Fruit fly (Drosophila melanogaster) whole organism, prepupa: Measurements from ENCODE around the gene Hesr.

ENCODE experiments used
- Blimp-1 ChIP-seq: fragments of 200-800 bp; sonication (Bioruptor generic); optimal IDR thresholded peaks from 3 replicates; lab custom pipeline; 2017; ENCODE audit warnings: missing biosample characterization, missing genetic modification characterization, mild to moderate bottlenecking, moderate library complexity, missing genetic modification reagents
- CG11294 ChIP-seq: fragments of 200-800 bp; sonication (Bioruptor generic); IDR thresholded peaks from 2 replicates; pipeline ENCODE4 v1.3.6; 2022; ENCODE audit warnings: missing biosample characterization, missing genetic modification characterization
- CG11762 ChIP-seq: fragments of 200-800 bp; sonication (Bioruptor generic); optimal IDR thresholded peaks from 3 replicates; lab custom pipeline; 2016; ENCODE audit warnings: missing biosample characterization, missing genetic modification characterization; ENCODE audit not compliant: insufficient read depth
- CG11902 ChIP-seq: fragments of 200-800 bp; sonication (Bioruptor generic); optimal IDR thresholded peaks from 3 replicates; lab custom pipeline; 2016; ENCODE audit warnings: missing biosample characterization, missing genetic modification characterization
- CG1621 ChIP-seq: fragments of 200-800 bp; sonication (Bioruptor generic); optimal IDR thresholded peaks from 3 replicates; lab custom pipeline; 2018; ENCODE audit warnings: missing biosample characterization, mild to moderate bottlenecking, missing genetic modification characterization
- CG3032 ChIP-seq: fragments of 200-800 bp; optimal IDR thresholded peaks from 2 replicates; lab custom pipeline; 2019; ENCODE audit warnings: missing biosample characterization, mild to moderate bottlenecking, missing genetic modification characterization, moderate library complexity
- CG31627 ChIP-seq: fragments of 200-800 bp; sonication (Bioruptor generic); optimal IDR thresholded peaks from 3 replicates; lab custom pipeline; 2016; ENCODE audit warnings: missing biosample characterization, missing genetic modification characterization
- CG32006 ChIP-seq: fragments of 200-800 bp; sonication (Bioruptor generic); optimal IDR thresholded peaks from 3 replicates; lab custom pipeline; 2017; ENCODE audit warnings: missing biosample characterization, mild to moderate bottlenecking, missing genetic modification characterization
- CG3919 ChIP-seq: fragments of 200-800 bp; sonication (Bioruptor generic); optimal IDR thresholded peaks from 3 replicates; lab custom pipeline; 2016; ENCODE audit warnings: missing biosample characterization, missing genetic modification characterization
- CG4318 ChIP-seq: fragments of 200-800 bp; sonication (Bioruptor generic); optimal IDR thresholded peaks from 3 replicates; lab custom pipeline; 2017; ENCODE audit warnings: missing biosample characterization, mild to moderate bottlenecking, missing genetic modification characterization
- CG6163 ChIP-seq: fragments of 200-800 bp; sonication (Bioruptor generic); IDR thresholded peaks from 3 replicates; pipeline ENCODE4 v1.3.6; 2022; ENCODE audit warnings: missing biosample characterization, missing genetic modification characterization
- CG7368 ChIP-seq: fragments of 200-800 bp; sonication (Bioruptor generic); optimal IDR thresholded peaks from 3 replicates; lab custom pipeline; 2016; ENCODE audit warnings: missing biosample characterization, missing genetic modification characterization
- CG8632 ChIP-seq: fragments of 200-800 bp; sonication (Bioruptor generic); optimal IDR thresholded peaks from 3 replicates; lab custom pipeline; 2016; ENCODE audit warnings: missing biosample characterization, missing genetic modification characterization
- CG9139 ChIP-seq: fragments of 200-800 bp; sonication (Bioruptor generic); optimal IDR thresholded peaks from 3 replicates; lab custom pipeline; 2017; ENCODE audit warnings: missing biosample characterization, mild to moderate bottlenecking, missing genetic modification characterization
- Eip93F ChIP-seq: fragments of 200-800 bp; sonication (Bioruptor generic); optimal IDR thresholded peaks from 2 replicates; lab custom pipeline; 2016; ENCODE audit warnings: missing biosample characterization, mild to moderate bottlenecking, missing genetic modification characterization
- Gug ChIP-seq: fragments of 200-800 bp; sonication (Bioruptor generic); IDR thresholded peaks from 2 replicates; pipeline ENCODE4 v1.3.6; 2022; ENCODE audit warnings: missing biosample characterization, missing genetic modification characterization
- Hr39 ChIP-seq: fragments of 200-800 bp; sonication (Bioruptor generic); optimal IDR thresholded peaks from 2 replicates; lab custom pipeline; 2016; ENCODE audit warnings: missing biosample characterization, missing genetic modification characterization
- Lpt ChIP-seq: fragments of 200-800 bp; sonication (Bioruptor generic); optimal IDR thresholded peaks from 3 replicates; lab custom pipeline; 2016; ENCODE audit warnings: missing biosample characterization, missing genetic modification characterization
- Met ChIP-seq: fragments of 200-800 bp; sonication (Bioruptor generic); optimal IDR thresholded peaks from 3 replicates; lab custom pipeline; 2016; ENCODE audit warnings: missing biosample characterization, missing genetic modification characterization
- OdsH ChIP-seq: fragments of 200-800 bp; sonication (Bioruptor generic); optimal IDR thresholded peaks from 3 replicates; lab custom pipeline; 2016; ENCODE audit warnings: missing biosample characterization, missing genetic modification characterization
- Smox ChIP-seq: fragments of 200-800 bp; sonication (Bioruptor generic); optimal IDR thresholded peaks from 3 replicates; lab custom pipeline; 2016; ENCODE audit warnings: missing biosample characterization, missing genetic modification characterization
- Sox14 ChIP-seq: fragments of 200-800 bp; sonication (Bioruptor generic); optimal IDR thresholded peaks from 3 replicates; lab custom pipeline; 2016; ENCODE audit warnings: missing biosample characterization, missing genetic modification characterization
- achi ChIP-seq: fragments of 200-800 bp; sonication (Bioruptor generic); optimal IDR thresholded peaks from 3 replicates; lab custom pipeline; 2016; ENCODE audit warnings: missing biosample characterization, missing genetic modification characterization
- acj6 ChIP-seq: fragments of 200-800 bp; sonication (Bioruptor generic); optimal IDR thresholded peaks from 3 replicates; lab custom pipeline; 2016; ENCODE audit warnings: missing biosample characterization, missing genetic modification characterization
- cyc ChIP-seq: fragments of 200-800 bp; sonication (Bioruptor generic); optimal IDR thresholded peaks from 3 replicates; lab custom pipeline; 2016; ENCODE audit warnings: missing biosample characterization, missing genetic modification characterization
- esn ChIP-seq: fragments of 200-800 bp; sonication (Bioruptor generic); optimal IDR thresholded peaks from 2 replicates; lab custom pipeline; 2016; ENCODE audit warnings: missing biosample characterization, mild to moderate bottlenecking, missing genetic modification characterization, moderate library complexity
- fd59A ChIP-seq: fragments of 200-800 bp; sonication (Bioruptor generic); optimal IDR thresholded peaks from 2 replicates; lab custom pipeline; 2017; ENCODE audit warnings: missing biosample characterization, mild to moderate bottlenecking, missing genetic modification characterization, missing genetic modification reagents
- fkh ChIP-seq: fragments of 200-800 bp; sonication (Bioruptor generic); optimal IDR thresholded peaks from 3 replicates; lab custom pipeline; 2017; ENCODE audit warnings: missing biosample characterization, mild to moderate bottlenecking, missing genetic modification characterization, moderate library complexity
- lz ChIP-seq: fragments of 200-800 bp; sonication (Bioruptor generic); optimal IDR thresholded peaks from 3 replicates; lab custom pipeline; 2016; ENCODE audit warnings: missing biosample characterization, missing genetic modification characterization
- net ChIP-seq: fragments of 200-800 bp; sonication (Bioruptor generic); optimal IDR thresholded peaks from 3 replicates; lab custom pipeline; 2016; ENCODE audit warnings: missing biosample characterization, missing genetic modification characterization
- pdm3 ChIP-seq: fragments of 200-800 bp; sonication (Bioruptor generic); optimal IDR thresholded peaks from 3 replicates; lab custom pipeline; 2016; ENCODE audit warnings: missing biosample characterization, missing genetic modification characterization
- salr ChIP-seq, 2 experiments: fragments of 200-800 bp; sonication (Bioruptor generic); optimal IDR thresholded peaks; 3 replicates each; lab custom pipeline; 2016 to 2018; ENCODE audit warnings: missing biosample characterization in 2 of 2, missing genetic modification characterization in 2 of 2, mild to moderate bottlenecking in 1 of 2
- vri ChIP-seq: fragments of 200-800 bp; sonication (Bioruptor generic); optimal IDR thresholded peaks from 3 replicates; lab custom pipeline; 2016; ENCODE audit warnings: missing biosample characterization, mild to moderate bottlenecking, missing genetic modification characterization

Hesr gene

DNA sequence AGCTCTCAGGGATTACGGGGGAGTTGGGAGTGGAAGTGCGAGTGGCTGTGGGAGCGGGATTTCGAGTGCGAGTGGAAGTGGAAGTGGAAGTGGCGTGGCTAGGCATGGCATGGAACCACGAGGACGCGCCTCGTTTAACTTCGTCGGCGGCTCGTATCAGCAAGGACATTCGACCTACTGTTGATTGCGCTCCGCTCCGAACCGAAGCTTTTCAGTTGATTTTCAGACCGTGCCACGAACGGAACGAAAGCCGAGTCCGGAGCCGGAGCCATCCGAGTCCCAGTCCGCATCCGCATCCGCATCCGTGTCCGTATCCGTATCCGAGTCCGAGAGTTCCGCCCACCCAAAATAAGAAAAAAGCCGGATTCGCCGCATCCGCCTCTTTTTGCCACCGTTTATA, 19.0 kb downstream of the Hesr start:
- TF ChIP-seq Hr39 (GFP tag; lab: Kevin White, UChicago): no peak
- no peak for TF ChIP-seq fkh (GFP tag; lab: Kevin White, UChicago)
- TF ChIP-seq CG11762 (GFP tag; lab: Kevin White, UChicago): no peak
- no peak for TF ChIP-seq CG3919 (GFP tag; lab: Kevin White, UChicago)
- no peak for TF ChIP-seq Sox14 (GFP tag; lab: Kevin White, UChicago)
- TF ChIP-seq salr (GFP tag; optimal IDR thresholded peaks at IDR 0.05; lab: Kevin White, UChicago): no peak
- TF ChIP-seq acj6 (GFP tag; lab: Kevin White, UChicago): no peak
- TF ChIP-seq CG3032 (tag; lab: Kevin White, UChicago): no peak
- no peak for TF ChIP-seq OdsH (GFP tag; lab: Kevin White, UChicago)
- no peak for TF ChIP-seq CG11294 (GFP tag; lab: Robert Waterston, UW)
- no peak for TF ChIP-seq CG11902 (GFP tag; lab: Kevin White, UChicago)
- TF ChIP-seq esn: no peak
- TF ChIP-seq CG31627 (GFP tag; lab: Kevin White, UChicago): no peak
- no peak for TF ChIP-seq CG7368 (GFP tag; lab: Kevin White, UChicago)
- TF ChIP-seq Lpt (GFP tag; lab: Kevin White, UChicago): no peak
- TF ChIP-seq vri: no peak

DNA sequence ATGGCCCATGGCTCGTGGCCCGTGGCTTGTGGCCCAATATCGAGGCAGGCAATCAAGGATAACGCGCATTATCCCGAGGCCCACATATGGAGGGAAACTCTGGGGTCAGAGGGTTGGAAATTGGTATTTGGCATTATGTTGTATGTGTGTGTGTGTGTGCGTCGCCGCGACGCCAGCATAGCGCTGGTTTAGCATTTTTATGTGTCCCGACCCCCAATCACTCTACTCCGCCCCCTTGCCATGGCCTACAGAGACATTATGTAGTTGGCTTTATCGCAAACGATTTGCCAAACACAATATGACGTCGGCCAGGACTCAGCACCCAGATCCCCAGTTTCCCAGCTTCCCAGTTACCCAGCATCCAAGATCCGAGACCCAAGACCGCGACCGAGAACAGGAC, 23.8 kb downstream of the Hesr start:
- TF ChIP-seq CG32006: no peak
- no peak for TF ChIP-seq lz (GFP tag; lab: Kevin White, UChicago)
- TF ChIP-seq esn: no peak
- TF ChIP-seq net (GFP tag; lab: Kevin White, UChicago): no peak
- TF ChIP-seq CG1621 (tag; lab: Kevin White, UChicago): no peak
- TF ChIP-seq fd59A: no peak
- TF ChIP-seq CG31627 (GFP tag; lab: Kevin White, UChicago): no peak
- no peak for TF ChIP-seq pdm3 (GFP tag; lab: Kevin White, UChicago)
- TF ChIP-seq achi: no peak
- TF ChIP-seq CG9139 (GFP tag; lab: Kevin White, UChicago): no peak
- no peak for TF ChIP-seq CG6163 (GFP tag; lab: Robert Waterston, UW)
- no peak for TF ChIP-seq Smox
- no peak for TF ChIP-seq cyc

DNA sequence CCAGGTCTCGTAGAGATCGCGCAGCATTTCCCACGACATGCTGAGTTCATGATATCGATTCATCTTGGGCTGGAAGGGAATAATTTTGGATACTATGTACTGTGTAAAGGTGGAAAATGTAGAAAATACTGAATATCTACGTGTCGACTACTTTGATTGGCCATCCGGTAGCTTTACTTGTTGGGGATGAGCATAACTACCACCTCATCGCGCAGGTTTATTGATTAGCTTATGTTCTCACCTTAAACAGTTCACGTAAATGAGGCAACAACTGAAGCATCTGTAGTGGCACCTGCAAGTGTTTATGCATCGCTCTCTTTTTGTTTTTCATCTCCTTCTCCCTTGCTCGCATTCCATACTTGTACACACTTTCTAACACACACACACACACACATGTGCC, 25.6 kb downstream of the Hesr start, which contains the start of gene Andorra:
Andorra (minus strand) TSS at position 101 of the 400 bp plus-strand sequence.
- TF ChIP-seq cyc: no peak
- no peak for TF ChIP-seq Blimp-1 (GFP tag; lab: Kevin White, UChicago)
- no peak for TF ChIP-seq Met (GFP tag; lab: Kevin White, UChicago)
- TF ChIP-seq CG11902 (GFP tag; lab: Kevin White, UChicago): no peak
- no peak for TF ChIP-seq Gug (GFP tag; lab: Robert Waterston, UW)
- TF ChIP-seq CG8632 (GFP tag; lab: Kevin White, UChicago): no peak
- TF ChIP-seq CG3919 (GFP tag; lab: Kevin White, UChicago): no peak
- TF ChIP-seq lz (GFP tag; lab: Kevin White, UChicago): no peak
- TF ChIP-seq Eip93F (GFP tag; lab: Kevin White, UChicago): no peak
- no peak for TF ChIP-seq CG4318

- no peak for TF ChIP-seq Sox14 (GFP tag; lab: Kevin White, UChicago)
These were observed 27.6 kb downstream of the Hesr start, which contains the start of gene Frq2 for dm6 chrX:18177312-18177711. Gene Frq2, plus strand, starts transcription at chrX:18177612.

DNA sequence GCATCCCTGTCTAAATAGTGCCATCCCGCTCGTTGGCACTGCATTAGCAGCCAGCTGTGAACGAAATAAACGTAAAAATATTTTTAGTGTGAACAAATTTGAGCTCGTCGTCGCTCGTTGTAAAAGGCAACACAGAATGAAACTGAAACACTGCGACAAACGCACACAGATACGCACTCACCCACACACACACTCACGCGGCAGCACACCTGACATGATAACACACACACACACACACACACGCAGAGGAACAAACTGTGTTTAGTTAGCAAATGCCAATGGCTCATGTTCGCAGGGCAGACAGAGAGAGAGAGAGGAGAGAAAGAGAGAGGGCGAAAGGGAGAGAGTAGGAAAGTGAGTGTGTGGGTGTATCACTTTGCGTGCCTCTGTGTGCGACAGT, 46.0 kb downstream of the Hesr start:
- TF ChIP-seq CG9139 (GFP tag; lab: Kevin White, UChicago) (no peak), fkh (GFP tag; lab: Kevin White, UChicago) (peak; percentile 18)
- TF ChIP-seq, all 60 proteins: peak for 1
